Worm (Caenorhabditis elegans) whole organism, early embryonic: ENCODE results near the gene unc-82.

Experiments
- ama-1 ChIP-seq: fragments of 150-350 bp; optimal IDR thresholded peaks from 2 replicates; lab custom pipeline; 2014
- ceh-13 ChIP-seq: fragments of 200-800 bp; sonication (Bioruptor generic); optimal IDR thresholded peaks from 2 replicates; lab custom pipeline; 2018; ENCODE audit warnings: mild to moderate bottlenecking, missing genetic modification characterization, missing compliant biosample characterization
- pes-1 ChIP-seq: fragments of 200-800 bp; sonication (Bioruptor generic); IDR thresholded peaks from 2 replicates; pipeline ENCODE4 v1.3.6; 2022; ENCODE audit warnings: missing genetic modification reagents, missing genetic modification characterization, missing compliant biosample characterization

DNA sequence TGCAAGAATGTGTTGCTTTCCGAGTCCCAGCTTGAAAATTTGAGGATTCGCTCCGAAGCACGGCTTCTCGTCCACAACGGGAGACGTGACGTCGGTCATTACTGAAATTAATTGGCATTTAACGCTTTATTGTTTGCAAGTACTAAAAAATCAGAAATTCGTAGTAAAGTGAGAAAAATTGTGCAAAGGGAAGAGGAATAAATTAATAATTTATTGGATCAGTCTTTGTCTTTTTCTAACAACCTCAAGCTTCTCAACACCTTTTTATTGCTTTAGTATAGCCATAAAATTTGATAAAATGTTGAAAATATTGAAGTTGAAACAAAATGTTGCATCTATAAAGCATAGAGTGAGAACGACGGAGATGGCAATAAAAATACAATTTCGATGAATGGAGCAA lies 27.0 kb downstream of the unc-82 start, which contains the start of gene tes-1:
- no peak for TF ChIP-seq pes-1 (GFP tag; lab: Robert Waterston, UW)
- no peak for TF ChIP-seq ceh-13 (GFP tag; lab: Kevin White, UChicago)
- no peak for TF ChIP-seq ama-1
